Fruit fly (Drosophila melanogaster) whole organism, embryonic: ENCODE data around the gene CG15916.

Experiments used
- Antp ChIP-seq: fragments of 200-800 bp; sonication (Bioruptor generic); optimal IDR thresholded peaks from 3 replicates; lab custom pipeline; 2016; ENCODE audit warnings: missing biosample characterization, missing genetic modification characterization
- Awh ChIP-seq: fragments of 200-800 bp; sonication (Bioruptor generic); IDR thresholded peaks from 2 replicates; pipeline ENCODE4, ENCODE4 v1.3.6; 2022; ENCODE audit warnings: missing biosample characterization, missing genetic modification characterization
- CG10366 ChIP-seq: fragments of 200-800 bp; sonication (Bioruptor generic); IDR thresholded peaks from 2 replicates; pipeline ENCODE4 v1.3.6; 2022; ENCODE audit warnings: missing biosample characterization, missing genetic modification characterization
- CG11696 ChIP-seq: fragments of 200-800 bp; sonication (Bioruptor generic); IDR thresholded peaks from 2 replicates; pipeline ENCODE4 v1.3.6; 2022; ENCODE audit warnings: missing biosample characterization, missing genetic modification characterization
- CG1233 ChIP-seq: fragments of 200-800 bp; sonication (Bioruptor generic); optimal IDR thresholded peaks from 4 replicates; lab custom pipeline; 2018; ENCODE audit warnings: missing biosample characterization, mild to moderate bottlenecking, missing genetic modification characterization
- CG13287 ChIP-seq: fragments of 200-800 bp; sonication (Bioruptor generic); IDR thresholded peaks from 2 replicates; pipeline ENCODE4 v1.3.6; 2022; ENCODE audit warnings: missing biosample characterization, missing genetic modification characterization; ENCODE audit not compliant: partially characterized antibody
- CG13296 ChIP-seq: fragments of 200-800 bp; sonication (Bioruptor generic); optimal IDR thresholded peaks from 3 replicates; lab custom pipeline; 2018; ENCODE audit warnings: missing biosample characterization, mild to moderate bottlenecking, missing genetic modification characterization
- CG14014 ChIP-seq: fragments of 200-800 bp; sonication (Bioruptor generic); IDR thresholded peaks from 2 replicates; pipeline ENCODE4 v1.3.6; 2022; ENCODE audit warnings: missing biosample characterization, missing genetic modification characterization
- CG14050 ChIP-seq: fragments of 200-800 bp; sonication (Bioruptor generic); IDR thresholded peaks from 3 replicates; pipeline ENCODE4 v1.3.6; 2022; ENCODE audit warnings: missing biosample characterization, missing genetic modification characterization
- CG16813 ChIP-seq: fragments of 200-800 bp; sonication (Bioruptor generic); IDR thresholded peaks from 3 replicates; pipeline ENCODE4 v1.3.6; 2022; ENCODE audit warnings: missing biosample characterization, missing genetic modification characterization; ENCODE audit not compliant: partially characterized antibody
- CG16863 ChIP-seq: fragments of 200-800 bp; sonication (Bioruptor generic); optimal IDR thresholded peaks from 3 replicates; lab custom pipeline; 2016; ENCODE audit warnings: missing biosample characterization, missing genetic modification characterization
- CG17802 ChIP-seq: fragments of 200-800 bp; sonication (Bioruptor generic); optimal IDR thresholded peaks from 2 replicates; lab custom pipeline; 2018; ENCODE audit warnings: missing biosample characterization, mild to moderate bottlenecking, missing genetic modification characterization, moderate library complexity
- CG17912 ChIP-seq: fragments of 200-800 bp; sonication (Bioruptor generic); optimal IDR thresholded peaks from 2 replicates; lab custom pipeline; 2018; ENCODE audit warnings: missing biosample characterization, mild to moderate bottlenecking, missing genetic modification characterization
- CG18476 ChIP-seq: fragments of 200-800 bp; sonication (Bioruptor generic); optimal IDR thresholded peaks from 2 replicates; lab custom pipeline; 2016; ENCODE audit warnings: missing biosample characterization, mild to moderate bottlenecking, missing genetic modification characterization
- CG18764 ChIP-seq: fragments of 200-800 bp; sonication (Bioruptor generic); optimal IDR thresholded peaks from 3 replicates; lab custom pipeline; 2016; ENCODE audit warnings: missing biosample characterization, missing genetic modification characterization
- CG30403 ChIP-seq: fragments of 200-800 bp; sonication (Bioruptor generic); optimal IDR thresholded peaks from 3 replicates; lab custom pipeline; 2016; ENCODE audit warnings: missing biosample characterization, missing genetic modification characterization
- CG33213 ChIP-seq: fragments of 200-800 bp; sonication (Bioruptor generic); optimal IDR thresholded peaks from 3 replicates; lab custom pipeline; 2016; ENCODE audit warnings: missing biosample characterization, missing genetic modification characterization
- CG4282 ChIP-seq: fragments of 200-800 bp; sonication (Bioruptor generic); optimal IDR thresholded peaks from 2 replicates; lab custom pipeline; 2016; ENCODE audit warnings: missing biosample characterization, missing genetic modification characterization
- CG6254 ChIP-seq: fragments of 200-800 bp; sonication (Bioruptor generic); optimal IDR thresholded peaks from 3 replicates; lab custom pipeline; 2017; ENCODE audit warnings: mild to moderate bottlenecking, missing biosample characterization, missing genetic modification reagents, missing genetic modification characterization
- CG6654 ChIP-seq: fragments of 200-800 bp; sonication (Bioruptor generic); optimal IDR thresholded peaks from 2 replicates; lab custom pipeline; 2017; ENCODE audit warnings: missing biosample characterization, mild to moderate bottlenecking, missing genetic modification characterization
- CG6689 ChIP-seq: fragments of 200-800 bp; sonication (Bioruptor generic); IDR thresholded peaks from 2 replicates; pipeline ENCODE4 v1.3.6; 2022; ENCODE audit warnings: missing biosample characterization, missing genetic modification characterization
- CG6854 ChIP-seq: fragments of 200-800 bp; sonication (Bioruptor generic); optimal IDR thresholded peaks from 3 replicates; lab custom pipeline; 2017; ENCODE audit warnings: missing biosample characterization, mild to moderate bottlenecking, missing genetic modification characterization
- CG7357 ChIP-seq: fragments of 200-800 bp; sonication (Bioruptor generic); IDR thresholded peaks from 3 replicates; pipeline ENCODE4 v1.3.6; 2022; ENCODE audit warnings: missing biosample characterization, missing genetic modification characterization
- Dad ChIP-seq: fragments of 200-800 bp; sonication (Bioruptor generic); optimal IDR thresholded peaks from 3 replicates; lab custom pipeline; 2016; ENCODE audit warnings: missing biosample characterization, missing genetic modification characterization
- Doc2 ChIP-seq: fragments of 200-800 bp; sonication (Bioruptor generic); IDR thresholded peaks from 2 replicates; pipeline ENCODE4 v1.3.6; 2022; ENCODE audit warnings: missing biosample characterization, missing genetic modification characterization
- HLH3B ChIP-seq: fragments of 200-800 bp; sonication (Bioruptor generic); IDR thresholded peaks from 2 replicates; pipeline ENCODE4 v1.3.6; 2022; ENCODE audit warnings: missing biosample characterization, missing genetic modification characterization
- Hey ChIP-seq: fragments of 200-800 bp; sonication (Bioruptor generic); optimal IDR thresholded peaks from 3 replicates; lab custom pipeline; 2018; ENCODE audit warnings: missing biosample characterization, mild to moderate bottlenecking, missing genetic modification characterization
- Med ChIP-seq: fragments of 200-800 bp; sonication (Bioruptor generic); peaks from one replicate; lab custom pipeline; 2016; ENCODE audit warnings: missing biosample characterization, missing genetic modification characterization, mild to moderate bottlenecking, inconsistent platforms, moderate library complexity
- Scr ChIP-seq: fragments of 200-800 bp; sonication (Bioruptor generic); IDR thresholded peaks from 2 replicates; pipeline ENCODE4 v1.3.6; 2022; ENCODE audit warnings: missing biosample characterization, missing genetic modification characterization; ENCODE audit not compliant: partially characterized antibody
- Stat92E ChIP-seq, 3 experiments: fragments of >200 bp in 2 of 3; fragments of 200-800 bp in 1 of 3; sonication (Bioruptor generic) in 1 of 3; optimal IDR thresholded peaks; 2 replicates each; lab custom pipeline; 2017 to 2019; ENCODE audit warnings: missing biosample characterization in 3 of 3, missing genetic modification characterization in 3 of 3, mild to moderate bottlenecking in 1 of 3, moderate library complexity in 1 of 3
- YL-1 ChIP-seq: fragments of 200-800 bp; sonication (Bioruptor generic); optimal IDR thresholded peaks from 3 replicates; lab custom pipeline; 2017; ENCODE audit warnings: missing biosample characterization, mild to moderate bottlenecking, missing genetic modification characterization
- ac ChIP-seq: fragments of 200-800 bp; sonication (Bioruptor generic); optimal IDR thresholded peaks from 3 replicates; lab custom pipeline; 2017; ENCODE audit warnings: missing biosample characterization, mild to moderate bottlenecking, missing genetic modification characterization
- ara ChIP-seq: fragments of 200-800 bp; sonication (Bioruptor generic); IDR thresholded peaks from 2 replicates; pipeline ENCODE4 v1.3.6; 2022; ENCODE audit warnings: missing biosample characterization, missing genetic modification characterization
- bcd ChIP-seq: fragments of 200-800 bp; sonication (Bioruptor generic); optimal IDR thresholded peaks from 2 replicates; lab custom pipeline; 2017; ENCODE audit warnings: missing biosample characterization, mild to moderate bottlenecking, missing genetic modification characterization
- cg ChIP-seq: fragments of 200-800 bp; sonication (Bioruptor generic); optimal IDR thresholded peaks from 3 replicates; lab custom pipeline; 2019; ENCODE audit warnings: missing biosample characterization, mild to moderate bottlenecking, missing genetic modification characterization, moderate library complexity
- corto ChIP-seq: fragments of 200-800 bp; sonication (Bioruptor generic); optimal IDR thresholded peaks from 2 replicates; lab custom pipeline; 2016; ENCODE audit warnings: missing biosample characterization, mild to moderate bottlenecking, missing genetic modification characterization, moderate library complexity
- crc ChIP-seq: fragments of 200-800 bp; sonication (Bioruptor generic); optimal IDR thresholded peaks from 2 replicates; lab custom pipeline; 2016; ENCODE audit warnings: missing biosample characterization, missing genetic modification characterization
- fd102C ChIP-seq: fragments of 200-800 bp; sonication (Bioruptor generic); optimal IDR thresholded peaks from 2 replicates; lab custom pipeline; 2018; ENCODE audit warnings: missing biosample characterization, mild to moderate bottlenecking, missing genetic modification characterization, moderate library complexity
- fd3F ChIP-seq: fragments of 200-800 bp; sonication (Bioruptor generic); optimal IDR thresholded peaks from 2 replicates; lab custom pipeline; 2018; ENCODE audit warnings: missing biosample characterization, mild to moderate bottlenecking, missing genetic modification characterization, moderate library complexity
- gfzf ChIP-seq: fragments of 200-800 bp; sonication (Bioruptor generic); optimal IDR thresholded peaks from 2 replicates; lab custom pipeline; 2016; ENCODE audit warnings: missing biosample characterization, mild to moderate bottlenecking, missing genetic modification characterization, moderate library complexity
- gsb ChIP-seq: fragments of 200-800 bp; sonication (Bioruptor generic); IDR thresholded peaks from 2 replicates; pipeline ENCODE4 v1.3.6; 2022; ENCODE audit warnings: missing biosample characterization, missing genetic modification characterization
- kay ChIP-seq: fragments of 200-800 bp; sonication (Bioruptor generic); optimal IDR thresholded peaks from 2 replicates; lab custom pipeline; 2016; ENCODE audit warnings: missing biosample characterization, missing genetic modification characterization
- ken ChIP-seq: fragments of 200-800 bp; sonication (Bioruptor generic); IDR thresholded peaks from 3 replicates; pipeline ENCODE4 v1.3.6; 2022; ENCODE audit warnings: missing biosample characterization, missing genetic modification characterization
- oc ChIP-seq: fragments of 200-800 bp; sonication (Bioruptor generic); optimal IDR thresholded peaks from 2 replicates; lab custom pipeline; 2018; ENCODE audit warnings: missing biosample characterization, mild to moderate bottlenecking, missing genetic modification characterization, moderate library complexity
- org-1 ChIP-seq: fragments of 200-800 bp; sonication (Bioruptor generic); optimal IDR thresholded peaks from 2 replicates; lab custom pipeline; 2017; ENCODE audit warnings: missing biosample characterization, missing genetic modification characterization
- ro ChIP-seq: fragments of 200-800 bp; sonication (Bioruptor generic); IDR thresholded peaks from 2 replicates; pipeline ENCODE4 v1.3.6; 2022; ENCODE audit warnings: missing biosample characterization, missing genetic modification characterization
- run ChIP-seq: fragments of 200-800 bp; sonication (Bioruptor generic); optimal IDR thresholded peaks from 3 replicates; lab custom pipeline; 2018; ENCODE audit warnings: missing biosample characterization, mild to moderate bottlenecking, missing genetic modification characterization
- seq ChIP-seq: fragments of 200-800 bp; sonication (Bioruptor generic); IDR thresholded peaks from 2 replicates; pipeline ENCODE4 v1.3.6; 2022; ENCODE audit warnings: missing biosample characterization, missing genetic modification characterization
- sr ChIP-seq: fragments of 200-800 bp; sonication (Bioruptor generic); IDR thresholded peaks from 3 replicates; pipeline ENCODE4 v1.3.6; 2022; ENCODE audit warnings: missing biosample characterization, missing genetic modification characterization
- trh ChIP-seq: fragments of 200-800 bp; sonication (Bioruptor generic); optimal IDR thresholded peaks from 2 replicates; lab custom pipeline; 2016; ENCODE audit warnings: missing biosample characterization, missing genetic modification characterization

Gene CG15916

DNA sequence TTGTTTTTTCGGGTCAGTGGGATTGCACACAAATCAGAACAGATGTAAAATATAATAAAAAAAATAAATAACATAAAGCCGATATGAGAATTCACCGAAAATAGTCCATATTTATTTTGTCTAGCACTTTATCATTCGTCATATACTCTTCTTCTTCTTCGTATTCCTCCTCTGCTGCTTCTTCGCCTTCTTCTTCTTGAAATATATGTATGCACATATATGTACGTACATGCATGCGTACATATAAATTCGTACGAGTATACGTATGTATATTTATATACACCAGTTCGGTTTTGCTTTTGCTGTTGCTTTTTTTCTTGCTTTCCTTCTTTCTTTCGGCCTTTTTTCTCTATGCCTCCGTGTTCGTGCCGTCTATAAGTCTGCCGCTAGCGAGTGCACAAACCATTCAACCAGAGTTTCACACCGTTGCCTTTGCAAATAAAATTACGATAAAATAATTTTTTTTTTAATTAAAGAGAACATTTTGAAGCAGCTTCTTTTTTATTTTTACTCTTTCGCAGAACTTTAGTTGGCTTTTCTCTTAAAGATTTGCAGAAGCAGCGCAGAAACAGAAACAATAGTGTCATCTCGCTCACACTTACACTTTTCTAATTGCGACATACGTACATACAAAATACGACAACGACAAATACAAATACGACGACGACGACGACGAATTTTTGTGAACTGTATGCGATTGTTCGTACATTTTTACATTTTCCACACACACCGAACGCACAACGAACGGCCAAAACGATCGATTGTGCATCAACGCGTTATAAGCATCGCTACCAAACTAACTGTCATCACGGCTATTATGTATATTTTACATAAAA lies 3.8 kb upstream of the CG15916 start (continued):
- TF ChIP-seq org-1 (GFP tag; lab: Kevin White, UChicago), result no peak
- no peak for TF ChIP-seq CG4282 (GFP tag; lab: Kevin White, UChicago)
- TF ChIP-seq HLH3B (GFP tag; lab: Robert Waterston, UW), result no peak
- TF ChIP-seq CG33213, result no peak
- no peak for TF ChIP-seq ara (GFP tag; lab: Robert Waterston, UW)
- peak; percentile 84 for TF ChIP-seq YL-1 (GFP tag; lab: Kevin White, UChicago)
- no peak for TF ChIP-seq CG18476
- no peak for TF ChIP-seq run (tag; lab: Kevin White, UChicago)
- no peak for TF ChIP-seq CG13296 (GFP tag; lab: Kevin White, UChicago)
- no peak for TF ChIP-seq CG1233 (GFP tag; lab: Kevin White, UChicago)
- TF ChIP-seq seq (GFP tag; lab: Robert Waterston, UW), result no peak
- no peak for TF ChIP-seq CG17802 (tag; lab: Kevin White, UChicago)
- TF ChIP-seq Awh (GFP tag; lab: Robert Waterston, UW), result no peak
- no peak for TF ChIP-seq trh (GFP tag; lab: Kevin White, UChicago)
- no peak for TF ChIP-seq Dad (GFP tag; lab: Kevin White, UChicago)
- TF ChIP-seq Stat92E (GFP tag; optimal IDR thresholded peaks at IDR 0.05; lab: Kevin White, UChicago), result no peak
- no peak for TF ChIP-seq CG6654 (GFP tag; lab: Kevin White, UChicago)
- TF ChIP-seq CG14050 (GFP tag; lab: Robert Waterston, UW), result no peak
- no peak for TF ChIP-seq CG30403 (GFP tag; lab: Kevin White, UChicago)
- TF ChIP-seq bcd (GFP tag; lab: Kevin White, UChicago), result no peak
- no peak for TF ChIP-seq Scr (GFP tag; lab: Robert Waterston, UW)
- peak; percentile 6 for TF ChIP-seq gfzf (GFP tag; lab: Kevin White, UChicago)
- TF ChIP-seq CG13287 (GFP tag; lab: Robert Waterston, UW), result no peak; the same call in 1 of the 2 replicates
- no peak for TF ChIP-seq oc (tag; lab: Kevin White, UChicago)
- no peak for TF ChIP-seq fd3F (GFP tag; lab: Kevin White, UChicago)
- no peak for TF ChIP-seq CG16813 (GFP tag; lab: Robert Waterston, UW)
- no peak for TF ChIP-seq CG17912 (GFP tag; lab: Kevin White, UChicago)
- TF ChIP-seq CG11696, result no peak
- no peak for TF ChIP-seq Antp (GFP tag; lab: Kevin White, UChicago)
- TF ChIP-seq ac, result no peak
- TF ChIP-seq ken (GFP tag; lab: Robert Waterston, UW), result no peak
- no peak for TF ChIP-seq ro (GFP tag; lab: Robert Waterston, UW)
- TF ChIP-seq gsb (GFP tag; lab: Robert Waterston, UW), result no peak
- TF ChIP-seq CG6254 (GFP tag; lab: Kevin White, UChicago), result peak; percentile 16
- TF ChIP-seq CG6689 (GFP tag; lab: Robert Waterston, UW), result no peak
- no peak for TF ChIP-seq crc (GFP tag; lab: Kevin White, UChicago)
- TF ChIP-seq sr (GFP tag; lab: Robert Waterston, UW), result no peak
- TF ChIP-seq Med, result peak; percentile 76
- no peak for TF ChIP-seq CG18764 (GFP tag; lab: Kevin White, UChicago)
- TF ChIP-seq CG6854 (GFP tag; lab: Kevin White, UChicago), result peak; percentile 7
- TF ChIP-seq CG7357 (GFP tag; lab: Robert Waterston, UW), result no peak
- no peak for TF ChIP-seq Doc2 (GFP tag; lab: Robert Waterston, UW)
- no peak for TF ChIP-seq CG10366 (GFP tag; lab: Robert Waterston, UW)
- TF ChIP-seq fd102C (GFP tag; lab: Kevin White, UChicago), result no peak
- TF ChIP-seq CG14014 (GFP tag; lab: Robert Waterston, UW), result no peak
- TF ChIP-seq CG16863, result no peak
- TF ChIP-seq Hey (tag; lab: Kevin White, UChicago), result no peak
- TF ChIP-seq cg, result peak; percentile 58
- peak; percentile 10 for TF ChIP-seq corto
- TF ChIP-seq kay, result no peak
